Worm (Caenorhabditis elegans): ENCODE measurements around the gene rnp-7.

The rnp-7 gene

ce11 chrIII:7198838-7199237 is 37.9 kb upstream of the rnp-7 start, which contains the start of gene pfd-5 (continued):
- TF ChIP-seq blmp-1 (tag; optimal IDR thresholded peaks at IDR 0.05) (peak; percentile 49), C34B4.2 (tag; optimal IDR thresholded peaks at IDR 0.05) (no peak), ama-1 (optimal IDR thresholded peaks at IDR 0.05) (no peak), C04F5.9 (tag; optimal IDR thresholded peaks at IDR 0.05) (peak; percentile 47), xbp-1 (tag; optimal IDR thresholded peaks at IDR 0.05) (peak; percentile 77), aly-2 (tag; optimal IDR thresholded peaks at IDR 0.05) (no peak), fkh-4 (tag; optimal IDR thresholded peaks at IDR 0.05; ENCODE audit: borderline replicate concordance) (peak; percentile 76)

ce11 chrIII:7197973-7198372 is 37.0 kb upstream of the rnp-7 start, which contains the start of gene exos-9:
Gene exos-9 (minus strand): TSS chrIII:7198073.
- TF ChIP-seq efl-3 (GFP tag; optimal IDR thresholded peaks at IDR 0.05) = no peak
- no peak for TF ChIP-seq nhr-71 (tag; optimal IDR thresholded peaks at IDR 0.05)

- TF ChIP-seq efl-1 (optimal IDR thresholded peaks at IDR 0.05) = no peak
- peak in 1 of 2 experiments; percentile 49 for TF ChIP-seq efl-1 (GFP tag; optimal IDR thresholded peaks at IDR 0.05 in 1 of 2)
- no peak for TF ChIP-seq jun-1 (tag; optimal IDR thresholded peaks at IDR 0.05)
- no peak for TF ChIP-seq lin-15B (tag; optimal IDR thresholded peaks at IDR 0.05)
Observed at ce11 chrIII:7195325-7195724, 34.4 kb upstream of the rnp-7 start, which contains the start of gene F37C12.18. Gene F37C12.18 (minus strand): TSS chrIII:7195425.

ce11 chrIII:7192942-7193665 is 32.1 kb upstream of the rnp-7 start, which contains the start of gene mec-14:
Gene mec-14 (minus strand): TSS chrIII:7192992.
- TF ChIP-seq unc-86 (tag; optimal IDR thresholded peaks at IDR 0.05) (peak; percentile 39), F16B12.6 (tag; optimal IDR thresholded peaks at IDR 0.05) (no peak)

ce11 chrIII:7189581-7190128 is 28.7 kb upstream of the rnp-7 start, which contains the start of gene rps-21:
Gene rps-21 (minus strand): TSS chrIII:7189631.
- no peak for TF ChIP-seq ces-1 (GFP tag; optimal IDR thresholded peaks at IDR 0.05)
- peak; percentile 88 for TF ChIP-seq xbp-1 (tag; optimal IDR thresholded peaks at IDR 0.05)
- TF ChIP-seq pqm-1 (tag; optimal IDR thresholded peaks at IDR 0.05) = no peak
- peak; percentile 47 for TF ChIP-seq lir-3 (tag; optimal IDR thresholded peaks at IDR 0.05; ENCODE audit: poor library complexity)
- TF ChIP-seq unc-62 (GFP tag; optimal IDR thresholded peaks at IDR 0.05) = no peak
- peak; percentile 67 for TF ChIP-seq lin-13 (GFP tag; optimal IDR thresholded peaks at IDR 0.05)
- TF ChIP-seq mep-1 (tag; optimal IDR thresholded peaks at IDR 0.05) = peak; percentile 80
- peak; percentile 84 for TF ChIP-seq nhr-47 (tag; optimal IDR thresholded peaks at IDR 0.05)
- no peak for TF ChIP-seq Y116A8C.19 (tag; optimal IDR thresholded peaks at IDR 0.05; ENCODE audit: borderline replicate concordance)
- TF ChIP-seq dpl-1 (GFP tag; optimal IDR thresholded peaks at IDR 0.05) = peak; percentile 73 to 84 (median 82)
- TF ChIP-seq egl-13 (tag; optimal IDR thresholded peaks at IDR 0.05) = peak; percentile 22
- TF ChIP-seq C04F5.9 (tag; optimal IDR thresholded peaks at IDR 0.05) = peak; percentile 71
- TF ChIP-seq lin-35 (GFP tag; optimal IDR thresholded peaks at IDR 0.05) = peak; percentile 84 to 92
- TF ChIP-seq nhr-71 (tag; optimal IDR thresholded peaks at IDR 0.05) = peak; percentile 89
- no peak for TF ChIP-seq ets-5 (GFP tag; IDR thresholded peaks at IDR 0.05)
- TF ChIP-seq dsc-1 (tag; optimal IDR thresholded peaks at IDR 0.05) = peak; percentile 74
- TF ChIP-seq hlh-4 (tag; optimal IDR thresholded peaks at IDR 0.05) = no peak
- TF ChIP-seq alr-1 (tag; optimal IDR thresholded peaks at IDR 0.05; ENCODE audit: borderline replicate concordance) = no peak
- peak in 2 of 6 experiments; percentile 53 to 62 for TF ChIP-seq elt-3 (tag; optimal IDR thresholded peaks at IDR 0.05)
- peak in 1 of 2 experiments; percentile 48 for TF ChIP-seq mdl-1 (tag; optimal IDR thresholded peaks at IDR 0.05)
- peak; percentile 10 to 63 for TF ChIP-seq egl-27 (tag; optimal IDR thresholded peaks at IDR 0.05)
- peak; percentile 73 for TF ChIP-seq jun-1 (tag; optimal IDR thresholded peaks at IDR 0.05)
- TF ChIP-seq F16B12.6 (tag; optimal IDR thresholded peaks at IDR 0.05) = peak; percentile 30
- no peak for TF ChIP-seq tlp-1 (tag; optimal IDR thresholded peaks at IDR 0.05)
- no peak for TF ChIP-seq nhr-76 (tag; optimal IDR thresholded peaks at IDR 0.05)
- TF ChIP-seq snpc-4 (tag; optimal IDR thresholded peaks at IDR 0.05) = peak; percentile 55
- TF ChIP-seq unc-86 (tag; optimal IDR thresholded peaks at IDR 0.05) = peak; percentile 71
- TF ChIP-seq mab-9 (GFP tag; IDR thresholded peaks at IDR 0.05) = 0 out of 2 replicates have a peak, but pooled peaks have one; percentile 9
- TF ChIP-seq aha-1 (tag; optimal IDR thresholded peaks at IDR 0.05) = no peak
- peak; percentile 92 to 94 for TF ChIP-seq lsy-2 (tag; optimal IDR thresholded peaks at IDR 0.05)
- TF ChIP-seq snu-23 (GFP tag; optimal IDR thresholded peaks at IDR 0.05) = peak; percentile 91
- peak; percentile 88 for TF ChIP-seq tbx-2 (tag; optimal IDR thresholded peaks at IDR 0.05)
- no peak for TF ChIP-seq ceh-90 (tag; optimal IDR thresholded peaks at IDR 0.05)
